Worm (Caenorhabditis elegans): ENCODE results near the gene C18D11.9.
"Not testable (repeated sequence)": the region's sequence is repeated elsewhere in the genome, so short reads cannot be mapped to it uniquely, and the experiment has no call there.

The C18D11.9 gene

ce11 chrIII:11781800-11782199 is 27.1 kb upstream of the C18D11.9 start, which contains the start of gene srd-74:
srd-74 (plus strand) TSS chrIII:11782100.
- TF ChIP-seq elt-1 (tag; optimal IDR thresholded peaks at IDR 0.05; ENCODE audit: borderline replicate concordance, insufficient read depth), result no peak
- no peak for TF ChIP-seq nhr-2 (tag; optimal IDR thresholded peaks at IDR 0.05)
- no peak for TF ChIP-seq ztf-11 (tag; optimal IDR thresholded peaks at IDR 0.05)
- TF ChIP-seq nhr-12 (tag; optimal IDR thresholded peaks at IDR 0.05), result no peak
- TF ChIP-seq ces-1 (GFP tag; optimal IDR thresholded peaks at IDR 0.05), result no peak
- TF ChIP-seq flh-1 (GFP tag; optimal IDR thresholded peaks at IDR 0.05), result no peak
- TF ChIP-seq unc-39 (tag; optimal IDR thresholded peaks at IDR 0.05), result no peak
- no peak for TF ChIP-seq mab-5 (tag; optimal IDR thresholded peaks at IDR 0.05)
- no peak for TF ChIP-seq snpc-4 (tag; optimal IDR thresholded peaks at IDR 0.05)
- TF ChIP-seq lin-13 (tag; optimal IDR thresholded peaks at IDR 0.05), result no peak
- TF ChIP-seq unc-62 (GFP tag; optimal IDR thresholded peaks at IDR 0.05), result no peak
- no peak for TF ChIP-seq ceh-39 (tag; optimal IDR thresholded peaks at IDR 0.05)
- no peak for TF ChIP-seq drap-1 (GFP tag; optimal IDR thresholded peaks at IDR 0.05)
- no peak for TF ChIP-seq M03D4.4 (tag; optimal IDR thresholded peaks at IDR 0.05)
- no peak for TF ChIP-seq ham-2 (GFP tag; optimal IDR thresholded peaks at IDR 0.05)
- no peak for TF ChIP-seq ceh-83 (GFP tag; optimal IDR thresholded peaks at IDR 0.05)
- no peak for TF ChIP-seq bed-3 (GFP tag; optimal IDR thresholded peaks at IDR 0.05)

- TF ChIP-seq sem-2 (GFP tag; optimal IDR thresholded peaks at IDR 0.05) (no peak), cnd-1 (tag; optimal IDR thresholded peaks at IDR 0.05) (no peak), nhr-28 (tag; optimal IDR thresholded peaks at IDR 0.05) (no peak), mls-2 (tag; optimal IDR thresholded peaks at IDR 0.05) (no peak), drap-1 (GFP tag; optimal IDR thresholded peaks at IDR 0.05) (no peak), mep-1 (tag; optimal IDR thresholded peaks at IDR 0.05) (no peak), M03D4.4 (tag; optimal IDR thresholded peaks at IDR 0.05) (no peak), unc-39 (tag; optimal IDR thresholded peaks at IDR 0.05) (no peak), ham-2 (GFP tag; optimal IDR thresholded peaks at IDR 0.05) (no peak), ceh-83 (GFP tag; optimal IDR thresholded peaks at IDR 0.05) (no peak), sptf-1 (tag; optimal IDR thresholded peaks at IDR 0.05) (no peak), flh-1 (GFP tag; optimal IDR thresholded peaks at IDR 0.05) (no peak)
These were observed 23.0 kb upstream of the C18D11.9 start, which contains the start of gene tbx-38 for ce11 chrIII:11785961-11786360. tbx-38 (minus strand) TSS chrIII:11786061.

ce11 chrIII:11787376-11787775 is 21.5 kb upstream of the C18D11.9 start, which contains the start of gene C24H11.1:
C24H11.1 (plus strand) TSS chrIII:11787676.
- TF ChIP-seq flh-1 (GFP tag; optimal IDR thresholded peaks at IDR 0.05); bed-3 (GFP tag; optimal IDR thresholded peaks at IDR 0.05); ztf-11 (tag; optimal IDR thresholded peaks at IDR 0.05): not testable (repeated sequence)

ce11 chrIII:11789480-11789879 is 19.4 kb upstream of the C18D11.9 start:
- TF ChIP-seq unc-120 (tag; optimal IDR thresholded peaks at IDR 0.05; ENCODE audit: poor library complexity, severe bottlenecking) (no peak), snpc-4 (tag; optimal IDR thresholded peaks at IDR 0.05) (no peak), cnd-1 (tag; optimal IDR thresholded peaks at IDR 0.05) (no peak), nhr-28 (tag; optimal IDR thresholded peaks at IDR 0.05) (no peak), ceh-83 (GFP tag; optimal IDR thresholded peaks at IDR 0.05) (no peak), mab-5 (tag; optimal IDR thresholded peaks at IDR 0.05) (no peak), drap-1 (GFP tag; optimal IDR thresholded peaks at IDR 0.05) (no peak), M03D4.4 (tag; optimal IDR thresholded peaks at IDR 0.05) (no peak), lin-13 (tag; optimal IDR thresholded peaks at IDR 0.05) (no peak)

- TF ChIP-seq M03D4.4 (tag; optimal IDR thresholded peaks at IDR 0.05) (peak; percentile 34), drap-1 (GFP tag; optimal IDR thresholded peaks at IDR 0.05) (peak; percentile 11), sptf-1 (tag; optimal IDR thresholded peaks at IDR 0.05) (peak; percentile 40), ceh-43 (GFP tag; optimal IDR thresholded peaks at IDR 0.05) (peak; percentile 27), bed-3 (GFP tag; optimal IDR thresholded peaks at IDR 0.05) (peak; percentile 35)
These were observed 16.3 kb upstream of the C18D11.9 start, which contains the start of gene C24H11.2 for ce11 chrIII:11792295-11793256. C24H11.2 (minus strand) TSS chrIII:11792345.

- TF ChIP-seq nhr-76 (tag; optimal IDR thresholded peaks at IDR 0.05) (no peak), sptf-1 (tag; optimal IDR thresholded peaks at IDR 0.05) (peak; percentile 4)
These were observed 14.5 kb upstream of the C18D11.9 start for ce11 chrIII:11794389-11794788.

Measured in whole organism, mixed stage, embryonic.